Worm (Caenorhabditis elegans): ENCODE measurements around the gene shn-1.

DNA sequence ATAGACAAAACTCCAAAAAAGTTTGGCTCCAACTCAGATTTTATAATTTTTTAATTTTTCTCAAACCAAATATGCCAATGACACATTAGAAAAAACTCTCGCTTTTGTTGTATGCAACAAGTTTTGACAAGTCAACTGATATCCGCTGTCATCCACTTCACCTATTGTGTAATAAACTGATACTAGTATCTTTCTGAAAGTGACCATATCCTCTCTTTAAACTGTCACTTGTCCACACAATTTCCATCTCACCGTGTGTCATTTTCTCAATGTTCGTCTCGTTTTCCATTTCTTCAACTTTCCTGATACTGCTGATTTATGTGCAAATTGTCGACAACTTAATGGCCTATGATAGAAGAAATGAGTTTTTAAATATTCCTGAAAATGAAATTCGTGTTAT is 7.7 kb downstream of the shn-1 start, which contains the start of the genes C33B4.5 and C33B4.4:
- TF ChIP-seq elt-3 (tag; optimal IDR thresholded peaks at IDR 0.05) = no peak
- no peak for TF ChIP-seq xbp-1 (tag; optimal IDR thresholded peaks at IDR 0.05)
- no peak for TF ChIP-seq hpl-2 (GFP tag; optimal IDR thresholded peaks at IDR 0.05)
- no peak for TF ChIP-seq nhr-11 (tag; optimal IDR thresholded peaks at IDR 0.05)
- no peak for TF ChIP-seq swsn-7 (tag; optimal IDR thresholded peaks at IDR 0.05)
- TF ChIP-seq fkh-4 (tag; optimal IDR thresholded peaks at IDR 0.05; ENCODE audit: borderline replicate concordance) = no peak
- TF ChIP-seq pqm-1 (tag; optimal IDR thresholded peaks at IDR 0.05) = no peak
- TF ChIP-seq lin-39 (tag; optimal IDR thresholded peaks at IDR 0.05) = no peak
- no peak for TF ChIP-seq nhr-28 (tag; optimal IDR thresholded peaks at IDR 0.05)
- TF ChIP-seq unc-86 (tag; optimal IDR thresholded peaks at IDR 0.05) = no peak
- no peak for TF ChIP-seq fkh-10 (GFP tag; optimal IDR thresholded peaks at IDR 0.05)
- TF ChIP-seq ztf-11 (tag; optimal IDR thresholded peaks at IDR 0.05) = no peak
